Worm (Caenorhabditis elegans): ENCODE results near the gene rgs-7.

The rgs-7 gene

DNA sequence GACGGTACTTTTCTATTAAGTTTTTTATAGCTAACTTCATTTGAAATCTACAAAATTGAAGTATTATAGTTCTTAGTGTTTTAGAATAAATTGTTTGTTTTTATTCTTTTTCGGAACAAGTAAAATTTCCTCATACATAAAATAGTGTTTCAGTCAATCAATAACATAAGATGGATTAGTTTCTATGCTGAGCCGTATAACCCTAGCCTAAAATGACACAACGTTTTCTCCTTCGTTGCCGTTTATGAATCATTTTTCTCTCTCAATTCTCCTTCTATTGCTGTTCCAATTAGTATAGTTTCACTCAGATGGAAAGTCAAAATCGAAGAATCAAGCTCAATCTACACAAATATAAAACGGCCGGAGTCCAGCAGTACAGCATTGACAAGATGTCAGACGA is at the start of gene rgs-7:
TSS of gene rgs-7 (plus strand) at position 301 of the 400 bp plus-strand sequence.
- TF ChIP-seq F13C5.2 (tag; optimal IDR thresholded peaks at IDR 0.05) (no peak), flt-1 (GFP tag; IDR thresholded peaks at IDR 0.05) (no peak), aly-1 (tag; optimal IDR thresholded peaks at IDR 0.05) (no peak), ceh-36 (tag; optimal IDR thresholded peaks at IDR 0.05) (no peak)

DNA sequence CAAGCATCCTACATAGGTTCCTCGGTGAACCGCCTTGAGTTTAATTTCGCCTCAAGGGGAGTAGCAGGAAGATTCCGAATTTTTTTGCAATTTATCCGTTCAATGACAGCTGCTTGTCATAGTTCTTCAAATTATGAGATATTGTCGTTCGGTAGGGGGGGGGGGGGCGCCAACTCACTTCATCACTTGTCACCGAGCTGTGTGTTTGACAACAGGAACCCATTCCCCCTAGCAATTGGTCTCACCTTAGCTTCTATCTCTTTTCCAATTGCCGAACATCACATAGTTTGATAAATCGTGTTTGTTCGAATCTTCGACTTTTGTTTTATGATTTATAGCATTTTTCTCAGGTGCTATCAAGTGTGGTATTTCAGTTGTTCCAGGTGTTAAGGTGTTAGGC is 47.7 kb upstream of the rgs-7 start:
- TF ChIP-seq hmbx-1 (tag; optimal IDR thresholded peaks at IDR 0.05) = no peak
- TF ChIP-seq pes-1 (GFP tag; IDR thresholded peaks at IDR 0.05) = no peak
- TF ChIP-seq hmg-4 (GFP tag; optimal IDR thresholded peaks at IDR 0.05) = no peak
- no peak for TF ChIP-seq F13C5.2 (tag; optimal IDR thresholded peaks at IDR 0.05)
- no peak for TF ChIP-seq scrt-1 (GFP tag; IDR thresholded peaks at IDR 0.05)
- no peak for TF ChIP-seq tra-4 (tag; optimal IDR thresholded peaks at IDR 0.05)
- no peak for TF ChIP-seq aly-1 (tag; optimal IDR thresholded peaks at IDR 0.05)

DNA sequence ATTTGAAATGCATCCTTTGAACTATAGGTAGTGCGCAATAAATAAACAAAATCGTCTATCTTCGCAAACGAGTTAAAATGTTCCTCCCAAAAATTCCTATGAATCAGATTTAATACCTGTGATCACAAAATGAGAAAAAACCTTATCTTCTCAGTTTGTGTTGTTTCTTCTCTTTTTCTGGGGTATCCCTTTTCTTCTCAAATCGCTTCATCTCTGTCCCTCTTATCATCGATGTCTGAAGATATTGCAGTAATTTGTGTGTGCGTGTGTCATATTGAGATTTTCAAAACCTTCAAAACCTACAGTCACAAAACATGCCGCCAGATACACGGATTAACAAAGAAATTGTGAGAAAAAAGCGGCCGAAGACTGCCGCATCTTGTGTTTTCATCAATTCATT is 46.6 kb upstream of the rgs-7 start, which contains the start of gene glt-1:
TSS of gene glt-1 (plus strand) at position 251 of the 400 bp plus-strand sequence.
- TF ChIP-seq pes-1 (GFP tag; IDR thresholded peaks at IDR 0.05) (no peak), hmg-4 (GFP tag; optimal IDR thresholded peaks at IDR 0.05) (no peak), ama-1 (optimal IDR thresholded peaks at IDR 0.05) (no peak), aly-1 (tag; optimal IDR thresholded peaks at IDR 0.05) (no peak), B0310.2 (tag; optimal IDR thresholded peaks at IDR 0.05) (no peak), ceh-36 (tag; optimal IDR thresholded peaks at IDR 0.05) (no peak), ceh-13 (GFP tag; optimal IDR thresholded peaks at IDR 0.05) (no peak), sea-1 (GFP tag; conservative IDR thresholded peaks at IDR 0.05) (no peak), hnd-1 (tag; optimal IDR thresholded peaks at IDR 0.05) (no peak), hmbx-1 (tag; optimal IDR thresholded peaks at IDR 0.05) (no peak), tbx-11 (GFP tag; IDR thresholded peaks at IDR 0.05) (no peak)

DNA sequence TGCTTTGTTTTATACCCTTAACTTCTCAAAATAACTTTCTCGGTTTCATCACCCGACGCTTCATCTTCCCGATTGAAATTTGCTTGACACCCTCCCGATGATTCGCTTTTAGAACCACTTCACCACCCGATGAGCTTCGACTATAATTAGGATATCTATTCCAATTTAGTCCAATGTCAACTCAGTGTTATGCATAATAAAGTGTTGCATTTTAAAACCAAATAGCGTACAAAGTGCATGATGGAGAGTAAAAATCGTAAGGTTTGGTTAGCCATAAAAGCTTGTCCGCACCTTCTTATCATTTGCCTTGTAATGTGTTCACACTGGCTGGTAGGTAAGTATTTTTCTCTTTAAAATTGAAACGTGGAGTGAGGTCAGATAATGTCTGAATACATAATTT is 43.4 kb upstream of the rgs-7 start, which contains the start of gene C12D12.1:
TSS of gene C12D12.1 (plus strand) at position 301 of the 400 bp plus-strand sequence.
- TF ChIP-seq F13C5.2 (tag; optimal IDR thresholded peaks at IDR 0.05) (no peak), tra-4 (tag; optimal IDR thresholded peaks at IDR 0.05) (no peak), ama-1 (optimal IDR thresholded peaks at IDR 0.05) (no peak), B0310.2 (tag; optimal IDR thresholded peaks at IDR 0.05) (no peak), hmbx-1 (tag; optimal IDR thresholded peaks at IDR 0.05) (no peak), pes-1 (GFP tag; IDR thresholded peaks at IDR 0.05) (no peak), tbx-11 (GFP tag; IDR thresholded peaks at IDR 0.05) (no peak), flt-1 (GFP tag; IDR thresholded peaks at IDR 0.05) (no peak), scrt-1 (GFP tag; IDR thresholded peaks at IDR 0.05) (no peak), hnd-1 (tag; optimal IDR thresholded peaks at IDR 0.05) (no peak), sea-1 (GFP tag; conservative IDR thresholded peaks at IDR 0.05) (no peak), ets-7 (tag; optimal IDR thresholded peaks at IDR 0.05) (no peak), hmg-4 (GFP tag; optimal IDR thresholded peaks at IDR 0.05) (no peak), tbx-37 (GFP tag; conservative IDR thresholded peaks at IDR 0.05) (no peak), ceh-36 (tag; optimal IDR thresholded peaks at IDR 0.05) (no peak)

DNA sequence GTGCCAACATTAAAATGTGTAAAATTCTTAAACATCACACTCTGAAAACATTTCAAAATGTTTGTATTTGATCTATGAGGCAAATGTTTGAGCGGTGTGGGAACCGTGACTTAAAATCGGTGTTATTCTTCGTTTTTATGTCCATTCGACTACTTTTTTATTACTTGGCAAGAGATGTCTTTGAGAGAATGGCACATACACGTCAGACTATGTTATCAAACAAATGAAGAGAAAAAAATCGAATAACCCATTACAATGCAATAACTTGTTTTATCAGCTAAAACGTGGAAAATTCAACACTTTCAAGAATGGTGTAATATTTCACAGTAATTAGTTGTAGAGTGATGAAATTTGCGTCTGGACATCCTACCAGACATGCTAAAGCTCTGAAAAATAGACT is 42.5 kb upstream of the rgs-7 start:
- TF ChIP-seq scrt-1 (GFP tag; IDR thresholded peaks at IDR 0.05) (no peak), ceh-36 (tag; optimal IDR thresholded peaks at IDR 0.05) (no peak)

DNA sequence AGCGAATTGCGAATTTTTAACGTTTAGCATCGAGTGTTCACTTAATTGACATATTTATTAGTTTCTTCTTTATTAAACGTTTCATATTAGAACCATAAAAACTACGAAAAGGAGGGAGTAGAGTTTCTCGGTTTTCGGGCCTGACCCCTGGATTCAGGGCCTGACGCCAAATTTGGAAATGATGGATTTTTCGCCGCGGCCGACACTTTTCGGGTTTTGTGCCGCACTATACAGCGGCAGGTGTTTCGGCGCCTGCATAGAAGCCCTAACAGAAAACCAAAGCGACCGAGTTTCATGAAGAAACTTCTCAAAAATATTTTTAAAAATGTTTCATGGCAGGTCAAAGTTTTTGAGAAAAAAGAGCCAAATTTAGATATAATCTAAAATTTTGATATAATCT is 42.0 kb upstream of the rgs-7 start:
- TF ChIP-seq tbx-37 (GFP tag; conservative IDR thresholded peaks at IDR 0.05) (no peak), ama-1 (optimal IDR thresholded peaks at IDR 0.05) (no peak), pes-1 (GFP tag; IDR thresholded peaks at IDR 0.05) (no peak), hmbx-1 (tag; optimal IDR thresholded peaks at IDR 0.05) (no peak), hnd-1 (tag; optimal IDR thresholded peaks at IDR 0.05) (no peak), B0310.2 (tag; optimal IDR thresholded peaks at IDR 0.05) (no peak), ets-7 (tag; optimal IDR thresholded peaks at IDR 0.05) (no peak), tra-4 (tag; optimal IDR thresholded peaks at IDR 0.05) (no peak), tbx-11 (GFP tag; IDR thresholded peaks at IDR 0.05) (no peak), scrt-1 (GFP tag; IDR thresholded peaks at IDR 0.05) (no peak), F13C5.2 (tag; optimal IDR thresholded peaks at IDR 0.05) (no peak), sea-1 (GFP tag; conservative IDR thresholded peaks at IDR 0.05) (no peak)

DNA sequence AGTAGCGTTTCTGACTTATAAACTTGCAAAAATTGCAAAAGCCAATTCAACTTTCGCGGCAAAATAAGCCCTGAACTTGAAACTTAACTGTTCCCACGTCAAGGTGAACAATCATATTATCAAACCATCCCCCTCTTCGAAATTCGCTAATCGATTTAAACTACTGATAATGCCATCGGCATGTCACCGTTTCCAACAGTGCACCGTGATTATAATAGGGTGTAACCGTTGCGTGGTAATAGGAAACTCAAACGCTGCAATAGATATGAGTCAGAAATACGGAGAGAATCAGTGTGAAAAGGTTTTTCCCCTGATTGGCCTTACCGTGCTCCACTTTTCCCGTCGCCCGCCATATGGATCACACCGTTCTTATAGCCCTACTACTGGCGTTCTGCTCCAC is 41.4 kb upstream of the rgs-7 start:
- no peak for TF ChIP-seq tbx-11 (GFP tag; IDR thresholded peaks at IDR 0.05)
- TF ChIP-seq tbx-37 (GFP tag; conservative IDR thresholded peaks at IDR 0.05) = no peak
- no peak for TF ChIP-seq tra-4 (tag; optimal IDR thresholded peaks at IDR 0.05)
- TF ChIP-seq sea-1 (GFP tag; conservative IDR thresholded peaks at IDR 0.05) = no peak
- no peak for TF ChIP-seq B0310.2 (tag; optimal IDR thresholded peaks at IDR 0.05)
- no peak for TF ChIP-seq ceh-13 (GFP tag; optimal IDR thresholded peaks at IDR 0.05)
- TF ChIP-seq hmbx-1 (tag; optimal IDR thresholded peaks at IDR 0.05) = no peak
- no peak for TF ChIP-seq F13C5.2 (tag; optimal IDR thresholded peaks at IDR 0.05)
- no peak for TF ChIP-seq aly-1 (tag; optimal IDR thresholded peaks at IDR 0.05)
- TF ChIP-seq scrt-1 (GFP tag; IDR thresholded peaks at IDR 0.05) = no peak
- TF ChIP-seq ceh-36 (tag; optimal IDR thresholded peaks at IDR 0.05) = no peak
- no peak for TF ChIP-seq hnd-1 (tag; optimal IDR thresholded peaks at IDR 0.05)
- TF ChIP-seq hmg-4 (GFP tag; optimal IDR thresholded peaks at IDR 0.05) = no peak
- no peak for TF ChIP-seq ets-7 (tag; optimal IDR thresholded peaks at IDR 0.05)
- TF ChIP-seq ama-1 (optimal IDR thresholded peaks at IDR 0.05) = no peak
- no peak for TF ChIP-seq flt-1 (GFP tag; IDR thresholded peaks at IDR 0.05)

DNA sequence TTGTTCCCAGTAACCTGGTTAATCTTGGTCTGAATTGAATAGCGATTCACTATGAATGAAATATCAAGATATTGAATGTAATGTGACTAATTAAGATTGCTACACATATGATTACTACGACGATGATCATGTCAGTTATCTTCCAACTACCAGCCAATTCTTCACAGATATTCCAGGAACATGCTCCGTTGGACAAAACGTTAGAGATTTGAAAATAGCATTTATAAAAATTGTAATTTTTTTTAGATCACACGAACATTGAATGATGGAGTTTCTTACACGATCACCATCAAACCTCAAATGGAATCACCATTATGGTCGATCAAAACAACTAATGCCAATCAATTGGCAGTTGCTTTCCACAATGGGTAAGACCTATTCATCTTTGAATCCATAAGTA is 39.3 kb upstream of the rgs-7 start:
- TF ChIP-seq hmbx-1 (tag; optimal IDR thresholded peaks at IDR 0.05) = no peak
- TF ChIP-seq flt-1 (GFP tag; IDR thresholded peaks at IDR 0.05) = no peak
- no peak for TF ChIP-seq ama-1 (optimal IDR thresholded peaks at IDR 0.05)
- TF ChIP-seq B0310.2 (tag; optimal IDR thresholded peaks at IDR 0.05) = no peak
- TF ChIP-seq pes-1 (GFP tag; IDR thresholded peaks at IDR 0.05) = no peak

All from whole organism, early embryonic.